Worm (Caenorhabditis elegans) whole organism, midembryonic: ENCODE measurements around the gene nlp-33.

Experiments used
- T22C8.4 ChIP-seq: fragments of 200-800 bp; sonication (Bioruptor generic); IDR thresholded peaks from 2 replicates; pipeline ENCODE4 v1.3.6; 2022; ENCODE audit warnings: missing genetic modification characterization, missing compliant biosample characterization
- cog-1 ChIP-seq: sonication (generic microtip); optimal IDR thresholded peaks from 2 replicates; lab custom pipeline; 2016; ENCODE audit warnings: missing genetic modification characterization, missing compliant biosample characterization
- flt-1 ChIP-seq: fragments of 200-800 bp; sonication (Bioruptor generic); IDR thresholded peaks from 2 replicates; pipeline ENCODE4 v1.3.6; 2022; ENCODE audit warnings: missing genetic modification characterization, missing compliant biosample characterization
- klf-2 ChIP-seq: fragments of 200-800 bp; sonication (Bioruptor generic); conservative IDR thresholded peaks from 2 replicates; pipeline ENCODE4 v1.3.6; 2022; ENCODE audit warnings: missing genetic modification reagents, missing genetic modification characterization, missing compliant biosample characterization
- med-1 ChIP-seq: sonication (generic microtip); optimal IDR thresholded peaks from 2 replicates; lab custom pipeline; 2017; ENCODE audit warnings: missing genetic modification characterization, mild to moderate bottlenecking, missing compliant biosample characterization, antibody characterized with exemption, missing genetic modification reagents; ENCODE audit not compliant: insufficient read depth
- ref-1 ChIP-seq: fragments of 200-800 bp; sonication (Bioruptor generic); conservative IDR thresholded peaks from 2 replicates; pipeline ENCODE4 v1.3.6; 2022; ENCODE audit warnings: missing genetic modification reagents, missing genetic modification characterization, missing compliant biosample characterization
- tab-1 ChIP-seq: fragments of 200-800 bp; sonication (Bioruptor generic); IDR thresholded peaks from 2 replicates; pipeline ENCODE4 v1.3.6; 2022; ENCODE audit warnings: missing genetic modification characterization, missing compliant biosample characterization
- ztf-23 ChIP-seq: fragments of 200-800 bp; sonication (Bioruptor generic); IDR thresholded peaks from 2 replicates; pipeline ENCODE4 v1.3.6; 2022; ENCODE audit warnings: missing genetic modification reagents, missing genetic modification characterization, missing compliant biosample characterization
- ztf-29 ChIP-seq: fragments of 200-800 bp; sonication (Bioruptor generic); IDR thresholded peaks from 2 replicates; pipeline ENCODE4 v1.3.6; 2022; ENCODE audit warnings: missing genetic modification reagents, missing genetic modification characterization, missing compliant biosample characterization

Gene nlp-33

ce11 chrV:11123817-11124337 is 23.3 kb upstream of the nlp-33 start, which contains the start of the genes atp-5 and lmtr-3:
atp-5 (minus strand) TSS chrV:11123867.
lmtr-3 (plus strand) TSS chrV:11124186.
- TF ChIP-seq flt-1 (GFP tag; lab: Robert Waterston, UW): peak; percentile 60
- peak; percentile 76 for TF ChIP-seq ztf-23 (GFP tag; lab: Robert Waterston, UW)
- peak; percentile 34 for TF ChIP-seq cog-1
- TF ChIP-seq tab-1 (GFP tag; lab: Robert Waterston, UW): no peak
- no peak for TF ChIP-seq ztf-29 (GFP tag; lab: Robert Waterston, UW)
- peak; percentile 57; the same call in 1 of the 2 replicates for TF ChIP-seq T22C8.4 (GFP tag; lab: Robert Waterston, UW)

DNA sequence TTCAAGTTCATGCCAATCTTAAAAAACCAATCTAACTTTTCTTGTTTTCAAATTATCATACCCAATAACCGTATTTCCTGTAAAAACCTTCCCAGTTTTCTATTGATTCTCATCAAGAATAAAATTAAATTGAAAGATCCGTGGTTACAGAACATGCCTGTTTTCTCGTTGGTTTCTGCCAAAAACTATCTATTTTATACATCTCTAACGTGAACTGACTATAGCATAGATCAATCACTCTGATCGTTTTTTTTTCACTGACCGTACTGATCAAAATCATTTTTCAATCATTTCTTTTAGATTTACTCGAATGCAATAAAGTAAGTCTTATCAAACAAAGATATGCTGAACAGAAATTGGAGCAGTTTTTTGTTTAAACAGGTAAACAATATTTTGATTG is 22.2 kb upstream of the nlp-33 start, which contains the start of gene C06H2.2:
C06H2.2 (plus strand) TSS at position 301 of the 400 bp plus-strand sequence.
- TF ChIP-seq med-1 (GFP tag; lab: Kevin White, UChicago) (no peak), ztf-29 (GFP tag; lab: Robert Waterston, UW) (no peak), ref-1 (GFP tag; lab: Robert Waterston, UW) (no peak), T22C8.4 (GFP tag; lab: Robert Waterston, UW) (no peak), flt-1 (GFP tag; lab: Robert Waterston, UW) (no peak), cog-1 (no peak)

- TF ChIP-seq klf-2 (GFP tag; lab: Robert Waterston, UW) (no peak), ztf-23 (GFP tag; lab: Robert Waterston, UW) (no peak), cog-1 (no peak), T22C8.4 (GFP tag; lab: Robert Waterston, UW) (no peak), ztf-29 (GFP tag; lab: Robert Waterston, UW) (no peak), flt-1 (GFP tag; lab: Robert Waterston, UW) (no peak), med-1 (GFP tag; lab: Kevin White, UChicago) (no peak), ref-1 (GFP tag; lab: Robert Waterston, UW) (no peak), tab-1 (GFP tag; lab: Robert Waterston, UW) (no peak)
These were observed 19.9 kb upstream of the nlp-33 start, which contains the start of gene jmjd-5 for ce11 chrV:11127197-11127596. jmjd-5 (plus strand) TSS chrV:11127497.

- TF ChIP-seq T22C8.4 (GFP tag; lab: Robert Waterston, UW) (no peak), med-1 (GFP tag; lab: Kevin White, UChicago) (no peak)
These were observed 15.3 kb upstream of the nlp-33 start for ce11 chrV:11131801-11132200.

- TF ChIP-seq tab-1 (GFP tag; lab: Robert Waterston, UW): no peak
- no peak for TF ChIP-seq T22C8.4 (GFP tag; lab: Robert Waterston, UW)
- TF ChIP-seq flt-1 (GFP tag; lab: Robert Waterston, UW): no peak
- no peak for TF ChIP-seq klf-2 (GFP tag; lab: Robert Waterston, UW)
- TF ChIP-seq ref-1 (GFP tag; lab: Robert Waterston, UW): no peak
- TF ChIP-seq ztf-29 (GFP tag; lab: Robert Waterston, UW): no peak
- TF ChIP-seq med-1 (GFP tag; lab: Kevin White, UChicago): no peak
- no peak for TF ChIP-seq ztf-23 (GFP tag; lab: Robert Waterston, UW)
- no peak for TF ChIP-seq cog-1
These were observed 13.6 kb upstream of the nlp-33 start for ce11 chrV:11133516-11133915.

- TF ChIP-seq tab-1 (GFP tag; lab: Robert Waterston, UW): no peak
- no peak for TF ChIP-seq cog-1
- no peak for TF ChIP-seq ztf-23 (GFP tag; lab: Robert Waterston, UW)
- TF ChIP-seq T22C8.4 (GFP tag; lab: Robert Waterston, UW): no peak
- TF ChIP-seq ref-1 (GFP tag; lab: Robert Waterston, UW): no peak
- TF ChIP-seq flt-1 (GFP tag; lab: Robert Waterston, UW): no peak
- no peak for TF ChIP-seq med-1 (GFP tag; lab: Kevin White, UChicago)
- no peak for TF ChIP-seq klf-2 (GFP tag; lab: Robert Waterston, UW)
- TF ChIP-seq ztf-29 (GFP tag; lab: Robert Waterston, UW): no peak
These were observed 12.8 kb upstream of the nlp-33 start, which contains the start of gene glb-3 for ce11 chrV:11134296-11134695. glb-3 (plus strand) TSS chrV:11134596.

ce11 chrV:11140326-11140725 is 6.8 kb upstream of the nlp-33 start:
- TF ChIP-seq cog-1 (no peak), T22C8.4 (GFP tag; lab: Robert Waterston, UW) (no peak), tab-1 (GFP tag; lab: Robert Waterston, UW) (no peak), klf-2 (GFP tag; lab: Robert Waterston, UW) (no peak), flt-1 (GFP tag; lab: Robert Waterston, UW) (no peak), med-1 (GFP tag; lab: Kevin White, UChicago) (no peak), ref-1 (GFP tag; lab: Robert Waterston, UW) (no peak), ztf-29 (GFP tag; lab: Robert Waterston, UW) (no peak), ztf-23 (GFP tag; lab: Robert Waterston, UW) (no peak)

DNA sequence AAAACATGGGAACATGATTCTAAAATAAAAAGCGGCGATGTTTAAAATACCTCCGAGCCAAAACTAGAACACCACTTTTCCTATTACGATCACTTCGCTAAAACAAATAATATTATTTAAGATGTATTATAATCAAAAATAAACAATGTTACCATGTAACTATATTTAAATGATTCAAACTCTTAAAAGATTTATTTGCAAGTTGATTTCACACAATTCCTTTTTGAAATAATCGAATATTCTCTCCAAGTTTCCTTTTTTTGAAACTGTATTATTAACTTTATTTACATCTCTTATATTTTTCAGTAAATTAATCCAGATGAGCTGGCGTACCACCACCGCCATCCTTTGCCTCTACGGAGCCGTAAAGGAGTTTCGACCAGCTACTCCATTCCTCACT is 6.0 kb upstream of the nlp-33 start, which contains the start of gene folt-1:
folt-1 (plus strand) TSS at position 301 of the 400 bp plus-strand sequence.
- TF ChIP-seq klf-2 (GFP tag; lab: Robert Waterston, UW) (no peak), med-1 (GFP tag; lab: Kevin White, UChicago) (no peak), cog-1 (no peak), ztf-23 (GFP tag; lab: Robert Waterston, UW) (no peak), flt-1 (GFP tag; lab: Robert Waterston, UW) (no peak), ztf-29 (GFP tag; lab: Robert Waterston, UW) (no peak), T22C8.4 (GFP tag; lab: Robert Waterston, UW) (no peak), ref-1 (GFP tag; lab: Robert Waterston, UW) (no peak), tab-1 (GFP tag; lab: Robert Waterston, UW) (no peak)

DNA sequence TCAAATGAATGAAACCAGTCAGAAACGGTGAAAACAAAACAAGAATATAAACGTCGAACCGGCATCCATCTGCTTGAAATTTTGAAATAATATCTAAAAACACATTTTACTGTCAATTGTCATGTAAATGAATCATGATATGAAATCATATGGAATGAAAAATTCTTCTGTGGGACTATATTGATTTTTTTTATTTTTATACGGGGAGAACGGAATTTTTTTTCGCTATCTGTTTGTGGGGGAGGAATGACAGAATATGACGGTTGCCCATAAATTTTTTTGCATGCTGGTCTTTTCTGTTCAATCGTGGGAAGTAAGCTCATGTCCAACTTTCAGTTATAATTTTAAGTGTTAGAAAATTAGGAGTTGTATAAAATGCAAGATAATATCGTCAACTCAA is 2.5 kb upstream of the nlp-33 start, which contains the start of gene C06H2.7:
C06H2.7 (minus strand) TSS at position 101 of the 400 bp plus-strand sequence.
- TF ChIP-seq tab-1 (GFP tag; lab: Robert Waterston, UW): no peak
